Worm (Caenorhabditis elegans) whole organism, late embryonic: ENCODE measurements around the gene oac-14.

Source experiments
- F13H6.1 ChIP-seq: sonication (generic microtip); optimal IDR thresholded peaks from 2 replicates; lab custom pipeline; 2016; ENCODE audit warnings: missing genetic modification characterization, missing compliant biosample characterization
- K02D7.2 ChIP-seq: sonication (generic microtip); optimal IDR thresholded peaks from 2 replicates; lab custom pipeline; 2017; ENCODE audit warnings: mild to moderate bottlenecking, missing genetic modification characterization, missing compliant biosample characterization
- T23F11.4 ChIP-seq: fragments of 200-800 bp; sonication (Bioruptor generic); optimal IDR thresholded peaks from 2 replicates; lab custom pipeline; 2018; ENCODE audit warnings: mild to moderate bottlenecking, missing genetic modification characterization, missing compliant biosample characterization
- Y22D7AL.16 ChIP-seq: sonication (generic microtip); optimal IDR thresholded peaks from 2 replicates; lab custom pipeline; 2016; ENCODE audit warnings: missing genetic modification characterization, missing compliant biosample characterization
- ama-1 ChIP-seq: fragments of 150-350 bp; optimal IDR thresholded peaks from 2 replicates; lab custom pipeline; 2014
- ceh-14 ChIP-seq: sonication (generic microtip); optimal IDR thresholded peaks from 2 replicates; lab custom pipeline; 2016; ENCODE audit warnings: missing genotype, missing genetic modification characterization, missing compliant biosample characterization
- ceh-18 ChIP-seq: sonication (generic microtip); optimal IDR thresholded peaks from 2 replicates; lab custom pipeline; 2016; ENCODE audit warnings: missing genetic modification characterization, missing compliant biosample characterization
- ceh-19 ChIP-seq: fragments of 200-800 bp; sonication (Bioruptor generic); optimal IDR thresholded peaks from 2 replicates; lab custom pipeline; 2018; ENCODE audit warnings: mild to moderate bottlenecking, missing genetic modification characterization, missing compliant biosample characterization
- ceh-2 ChIP-seq: sonication (generic microtip); optimal IDR thresholded peaks from 2 replicates; lab custom pipeline; 2016; ENCODE audit warnings: missing genotype, missing genetic modification characterization, missing compliant biosample characterization
- ceh-30 ChIP-seq: fragments of 150-350 bp; optimal IDR thresholded peaks from 2 replicates; lab custom pipeline; 2014; ENCODE audit warnings: missing biosample characterization, missing genetic modification characterization
- ceh-45 ChIP-seq: fragments of 200-800 bp; sonication (Bioruptor generic); IDR thresholded peaks from 2 replicates; pipeline ENCODE4 v1.3.6; 2022; ENCODE audit warnings: missing genetic modification reagents, missing genetic modification characterization, missing compliant biosample characterization
- ceh-48 ChIP-seq: sonication (generic microtip); optimal IDR thresholded peaks from 2 replicates; lab custom pipeline; 2016; ENCODE audit warnings: missing genetic modification characterization, inconsistent platforms, missing compliant biosample characterization
- ceh-9 ChIP-seq: sonication (generic microtip); optimal IDR thresholded peaks from 2 replicates; lab custom pipeline; 2016; ENCODE audit warnings: mild to moderate bottlenecking, missing genetic modification characterization, inconsistent platforms, missing compliant biosample characterization
- dve-1 ChIP-seq: sonication (generic microtip); optimal IDR thresholded peaks from 2 replicates; lab custom pipeline; 2017; ENCODE audit warnings: antibody characterized with exemption, mild to moderate bottlenecking, missing genetic modification characterization, missing compliant biosample characterization
- elt-4 ChIP-seq: sonication (generic microtip); optimal IDR thresholded peaks from 2 replicates; lab custom pipeline; 2016; ENCODE audit warnings: missing genetic modification characterization, missing compliant biosample characterization
- fkh-10 ChIP-seq: fragments of 150-350 bp; optimal IDR thresholded peaks from 2 replicates; lab custom pipeline; 2014; ENCODE audit warnings: missing biosample characterization, missing genetic modification reagents, missing genetic modification characterization
- fkh-6 ChIP-seq: sonication (generic microtip); optimal IDR thresholded peaks from 2 replicates; lab custom pipeline; 2016; ENCODE audit warnings: missing genetic modification characterization, missing compliant biosample characterization
- hlh-15 ChIP-seq: sonication (generic microtip); optimal IDR thresholded peaks from 2 replicates; lab custom pipeline; 2016; ENCODE audit warnings: missing genetic modification characterization, missing compliant biosample characterization
- hlh-6 ChIP-seq: sonication (generic microtip); optimal IDR thresholded peaks from 2 replicates; lab custom pipeline; 2016; ENCODE audit warnings: missing genotype, missing genetic modification characterization, missing compliant biosample characterization
- lin-11 ChIP-seq: fragments of 200-800 bp; sonication (Bioruptor generic); optimal IDR thresholded peaks from 2 replicates; lab custom pipeline; 2018; ENCODE audit warnings: mild to moderate bottlenecking, missing genetic modification characterization, missing compliant biosample characterization
- madf-2 ChIP-seq: sonication (generic microtip); optimal IDR thresholded peaks from 2 replicates; lab custom pipeline; 2017; ENCODE audit warnings: missing genetic modification characterization, missing compliant biosample characterization
- nfya-1 ChIP-seq: sonication (generic microtip); optimal IDR thresholded peaks from 2 replicates; lab custom pipeline; 2017; ENCODE audit warnings: missing genetic modification characterization, mild to moderate bottlenecking, missing compliant biosample characterization, antibody characterized with exemption, moderate library complexity
- nhr-232 ChIP-seq: sonication (generic microtip); optimal IDR thresholded peaks from 2 replicates; lab custom pipeline; 2016; ENCODE audit warnings: missing genetic modification characterization, missing compliant biosample characterization
- npax-4 ChIP-seq: sonication (generic microtip); optimal IDR thresholded peaks from 2 replicates; lab custom pipeline; 2016; ENCODE audit warnings: missing genetic modification characterization, missing compliant biosample characterization
- odd-2 ChIP-seq: sonication (generic microtip); optimal IDR thresholded peaks from 2 replicates; lab custom pipeline; 2017; ENCODE audit warnings: antibody characterized with exemption, mild to moderate bottlenecking, missing genetic modification characterization, missing compliant biosample characterization
- pag-3 ChIP-seq: sonication (generic microtip); optimal IDR thresholded peaks from 2 replicates; lab custom pipeline; 2016; ENCODE audit warnings: missing compliant biosample characterization, missing genetic modification characterization, borderline replicate concordance
- pat-9 ChIP-seq: fragments of 200-800 bp; sonication (Bioruptor generic); optimal IDR thresholded peaks from 2 replicates; lab custom pipeline; 2018; ENCODE audit warnings: mild to moderate bottlenecking, missing genetic modification characterization, moderate library complexity, missing compliant biosample characterization
- pros-1 ChIP-seq: fragments of 150-350 bp; optimal IDR thresholded peaks from 2 replicates; lab custom pipeline; 2014; ENCODE audit warnings: missing biosample characterization, missing genetic modification reagents, missing genetic modification characterization
- ref-2 ChIP-seq: sonication (generic microtip); optimal IDR thresholded peaks from 2 replicates; lab custom pipeline; 2016; ENCODE audit warnings: missing genetic modification characterization, missing compliant biosample characterization
- rnt-1 ChIP-seq: sonication (generic microtip); optimal IDR thresholded peaks from 2 replicates; lab custom pipeline; 2016; ENCODE audit warnings: missing genetic modification characterization, missing compliant biosample characterization
- sdc-2 ChIP-seq: sonication (generic microtip); optimal IDR thresholded peaks from 2 replicates; lab custom pipeline; 2016; ENCODE audit warnings: missing genotype, missing genetic modification characterization, missing compliant biosample characterization
- sox-2 ChIP-seq: fragments of 200-800 bp; sonication (Bioruptor generic); IDR thresholded peaks from 2 replicates; pipeline ENCODE4 v1.3.6; 2022; ENCODE audit warnings: missing genetic modification reagents, missing genetic modification characterization, missing compliant biosample characterization
- sox-4 ChIP-seq: sonication (generic microtip); optimal IDR thresholded peaks from 2 replicates; lab custom pipeline; 2017; ENCODE audit warnings: mild to moderate bottlenecking, missing genetic modification characterization, inconsistent platforms, missing compliant biosample characterization
- unc-42 ChIP-seq: sonication (generic microtip); optimal IDR thresholded peaks from 2 replicates; lab custom pipeline; 2016; ENCODE audit warnings: missing genotype, missing genetic modification characterization, missing compliant biosample characterization
- unc-55 ChIP-seq: sonication (generic microtip); optimal IDR thresholded peaks from 2 replicates; lab custom pipeline; 2017; ENCODE audit warnings: missing biosample characterization, missing genetic modification reagents, missing genetic modification characterization
- unc-86 ChIP-seq: sonication (generic microtip); optimal IDR thresholded peaks from 2 replicates; lab custom pipeline; 2016; ENCODE audit warnings: missing genetic modification characterization, missing compliant biosample characterization
- zip-5 ChIP-seq: sonication (generic microtip); optimal IDR thresholded peaks from 2 replicates; lab custom pipeline; 2016; ENCODE audit warnings: missing genetic modification characterization, missing compliant biosample characterization

The oac-14 gene

ce11 chrX:10170598-10170997 is 28.8 kb upstream of the oac-14 start:
- TF ChIP-seq ref-2 (no peak), ceh-45 (GFP tag; lab: Robert Waterston, UW) (no peak), hlh-6 (tag; lab: Kevin White, UChicago) (no peak), elt-4 (tag; lab: Kevin White, UChicago) (no peak), nfya-1 (no peak)

- TF ChIP-seq ceh-18 (tag; lab: Kevin White, UChicago) (no peak), ceh-9 (tag; lab: Kevin White, UChicago) (no peak), pat-9 (tag; lab: Kevin White, UChicago) (no peak), odd-2 (no peak), T23F11.4 (no peak), madf-2 (tag; lab: Kevin White, UChicago) (no peak), rnt-1 (tag; lab: Kevin White, UChicago) (no peak), unc-55 (GFP tag; lab: Kevin White, UChicago) (no peak), ceh-14 (tag; lab: Kevin White, UChicago) (no peak)
These were observed 26.7 kb upstream of the oac-14 start for ce11 chrX:10168534-10168933.

- TF ChIP-seq ceh-30 (tag; lab: Kevin White, UChicago) (no peak), T23F11.4 (no peak)
These were observed 25.2 kb upstream of the oac-14 start, which contains the start of gene rnp-9 for ce11 chrX:10167005-10167404. rnp-9 (plus strand) TSS chrX:10167305.

ce11 chrX:10163212-10163611 is 21.4 kb upstream of the oac-14 start:
- no peak for TF ChIP-seq dve-1 (tag; lab: Kevin White, UChicago)
- TF ChIP-seq sox-2, result no peak
- peak; percentile 22 for TF ChIP-seq unc-42 (tag; lab: Kevin White, UChicago)
- TF ChIP-seq, all 69 proteins: peak for 1

ce11 chrX:10162476-10162875 is 20.7 kb upstream of the oac-14 start:
- no peak for TF ChIP-seq ceh-9 (tag; lab: Kevin White, UChicago)
- no peak for TF ChIP-seq sdc-2 (tag; lab: Kevin White, UChicago)
- TF ChIP-seq fkh-10 (GFP tag; lab: Kevin White, UChicago), result no peak
- TF ChIP-seq pag-3, result no peak
- no peak for TF ChIP-seq sox-4 (tag; lab: Kevin White, UChicago)
- TF ChIP-seq pros-1 (tag; lab: Kevin White, UChicago), result no peak
- TF ChIP-seq odd-2, result no peak
- no peak for TF ChIP-seq unc-86 (tag; lab: Kevin White, UChicago)
- TF ChIP-seq pat-9 (tag; lab: Kevin White, UChicago), result no peak
- TF ChIP-seq Y22D7AL.16 (tag; lab: Kevin White, UChicago), result no peak
- TF ChIP-seq K02D7.2 (tag; lab: Kevin White, UChicago), result no peak
- no peak for TF ChIP-seq ceh-45 (GFP tag; lab: Robert Waterston, UW)
- no peak for TF ChIP-seq zip-5 (tag; lab: Kevin White, UChicago)
- no peak for TF ChIP-seq fkh-6 (tag; lab: Kevin White, UChicago)
- TF ChIP-seq F13H6.1 (tag; lab: Kevin White, UChicago), result no peak
- TF ChIP-seq nhr-232 (tag; lab: Kevin White, UChicago), result no peak
- TF ChIP-seq ceh-2 (tag; lab: Kevin White, UChicago), result no peak

- TF ChIP-seq ceh-19 (GFP tag; lab: Kevin White, UChicago) (no peak), ama-1 (no peak), fkh-6 (tag; lab: Kevin White, UChicago) (no peak), ceh-48 (no peak), lin-11 (tag; lab: Kevin White, UChicago) (no peak), F13H6.1 (tag; lab: Kevin White, UChicago) (no peak), K02D7.2 (tag; lab: Kevin White, UChicago) (no peak), pag-3 (no peak), npax-4 (tag; lab: Kevin White, UChicago) (no peak), hlh-15 (tag; lab: Kevin White, UChicago) (no peak), ceh-30 (tag; lab: Kevin White, UChicago) (no peak)
These were observed 18.4 kb upstream of the oac-14 start, which contains the start of gene F09B9.4 for ce11 chrX:10160097-10160677. F09B9.4 (plus strand) TSS chrX:10160627.
